Fruit fly (Drosophila melanogaster): ENCODE results near the gene ATPsynC.

The ATPsynC gene

DNA sequence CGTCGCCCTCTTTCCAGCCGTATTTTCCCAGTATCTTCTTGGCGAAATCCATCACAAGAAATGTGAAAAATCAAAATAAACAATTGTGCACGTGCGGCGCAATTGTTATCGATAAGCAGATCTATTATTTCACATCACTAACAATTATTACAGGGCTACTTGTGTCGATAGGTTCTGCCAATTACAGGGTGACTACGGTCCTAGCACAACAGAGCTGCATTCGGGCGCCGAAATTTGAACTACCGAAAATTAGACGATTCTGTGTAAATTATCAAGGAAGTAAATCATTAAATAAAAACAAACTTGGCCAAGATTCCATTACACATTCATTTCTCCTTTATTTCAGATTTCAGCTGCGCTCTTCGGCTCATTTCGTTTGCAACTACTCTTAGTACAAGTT lies 3.6 kb downstream of the ATPsynC start, which contains the start of gene CG15561:
Gene CG15561 (minus strand): TSS at position 113 of the 400 bp plus-strand sequence.
- peak; percentile 36 for TF ChIP-seq HLH106 (tag; optimal IDR thresholded peaks at IDR 0.05)
- TF ChIP-seq N (GFP tag; optimal IDR thresholded peaks at IDR 0.05): no peak
- TF ChIP-seq Rel (GFP tag; optimal IDR thresholded peaks at IDR 0.05): no peak
- peak; percentile 45 for TF ChIP-seq Rel (tag; optimal IDR thresholded peaks at IDR 0.05)
- TF ChIP-seq Myc (optimal IDR thresholded peaks at IDR 0.05): peak; percentile 27
- no peak for TF ChIP-seq CG9705 (GFP tag; optimal IDR thresholded peaks at IDR 0.05)
- peak; percentile 80 for TF ChIP-seq Hr83 (GFP tag; optimal IDR thresholded peaks at IDR 0.05; ENCODE audit: poor library complexity, severe bottlenecking)

dm6 chr3R:31213227-31213626 lies 6.2 kb downstream of the ATPsynC start, which contains the start of the genes Zwilch and CG1542:
Zwilch (minus strand) TSS chr3R:31213376.
CG1542 (plus strand) TSS chr3R:31213458.
- TF ChIP-seq dsf (GFP tag; optimal IDR thresholded peaks at IDR 0.05; ENCODE audit: borderline replicate concordance) (no peak), Myc (optimal IDR thresholded peaks at IDR 0.05) (peak; percentile 59)

DNA sequence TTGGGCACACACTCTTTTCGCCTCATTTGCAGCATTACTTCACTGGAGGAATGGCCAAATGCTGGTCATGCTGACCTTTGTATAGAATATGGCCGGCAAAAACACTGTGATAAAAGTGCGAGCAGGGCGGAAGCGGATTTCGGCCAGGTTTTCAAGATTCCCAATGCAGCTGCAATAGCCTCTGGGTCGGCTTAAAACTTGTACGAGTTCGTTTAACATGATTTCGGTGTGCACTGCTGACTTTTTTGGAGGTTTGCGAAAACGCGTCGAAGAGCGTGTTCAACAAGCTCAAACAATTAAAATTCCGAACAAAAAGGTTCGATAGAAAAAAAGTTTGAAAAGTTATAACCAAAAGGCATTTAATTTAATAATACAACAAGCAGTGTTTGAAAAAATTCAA lies 8.8 kb downstream of the ATPsynC start, which contains the start of gene chp:
Gene chp (minus strand): TSS at position 101 of the 400 bp plus-strand sequence.
- no peak for TF ChIP-seq sage (GFP tag; optimal IDR thresholded peaks at IDR 0.05)
- TF ChIP-seq Mio (GFP tag; optimal IDR thresholded peaks at IDR 0.05): no peak
- TF ChIP-seq Dif (GFP tag; optimal IDR thresholded peaks at IDR 0.05; ENCODE audit: partially characterized antibody): no peak
- TF ChIP-seq CG32264 (GFP tag; optimal IDR thresholded peaks at IDR 0.05): no peak
- no peak for TF ChIP-seq dmrt93B (GFP tag; optimal IDR thresholded peaks at IDR 0.05)
- TF ChIP-seq Dfd (GFP tag; optimal IDR thresholded peaks at IDR 0.05): no peak
- no peak for TF ChIP-seq brk (GFP tag; optimal IDR thresholded peaks at IDR 0.05)
- no peak for TF ChIP-seq psq (GFP tag; optimal IDR thresholded peaks at IDR 0.05)
- TF ChIP-seq Hr78 (GFP tag; optimal IDR thresholded peaks at IDR 0.05): no peak
- TF ChIP-seq Hr83 (GFP tag; optimal IDR thresholded peaks at IDR 0.05; ENCODE audit: poor library complexity, severe bottlenecking): no peak
- TF ChIP-seq h (GFP tag; optimal IDR thresholded peaks at IDR 0.05): no peak
- no peak for TF ChIP-seq woc (GFP tag; optimal IDR thresholded peaks at IDR 0.05)
- no peak for TF ChIP-seq rgr (GFP tag; optimal IDR thresholded peaks at IDR 0.05)
- no peak for TF ChIP-seq lola (GFP tag; optimal IDR thresholded peaks at IDR 0.05)
- no peak for TF ChIP-seq jim (GFP tag; optimal IDR thresholded peaks at IDR 0.05)
- no peak for TF ChIP-seq dl (GFP tag; optimal IDR thresholded peaks at IDR 0.05; ENCODE audit: insufficient read depth in 1 of 2, partially characterized antibody in 2 of 2)

DNA sequence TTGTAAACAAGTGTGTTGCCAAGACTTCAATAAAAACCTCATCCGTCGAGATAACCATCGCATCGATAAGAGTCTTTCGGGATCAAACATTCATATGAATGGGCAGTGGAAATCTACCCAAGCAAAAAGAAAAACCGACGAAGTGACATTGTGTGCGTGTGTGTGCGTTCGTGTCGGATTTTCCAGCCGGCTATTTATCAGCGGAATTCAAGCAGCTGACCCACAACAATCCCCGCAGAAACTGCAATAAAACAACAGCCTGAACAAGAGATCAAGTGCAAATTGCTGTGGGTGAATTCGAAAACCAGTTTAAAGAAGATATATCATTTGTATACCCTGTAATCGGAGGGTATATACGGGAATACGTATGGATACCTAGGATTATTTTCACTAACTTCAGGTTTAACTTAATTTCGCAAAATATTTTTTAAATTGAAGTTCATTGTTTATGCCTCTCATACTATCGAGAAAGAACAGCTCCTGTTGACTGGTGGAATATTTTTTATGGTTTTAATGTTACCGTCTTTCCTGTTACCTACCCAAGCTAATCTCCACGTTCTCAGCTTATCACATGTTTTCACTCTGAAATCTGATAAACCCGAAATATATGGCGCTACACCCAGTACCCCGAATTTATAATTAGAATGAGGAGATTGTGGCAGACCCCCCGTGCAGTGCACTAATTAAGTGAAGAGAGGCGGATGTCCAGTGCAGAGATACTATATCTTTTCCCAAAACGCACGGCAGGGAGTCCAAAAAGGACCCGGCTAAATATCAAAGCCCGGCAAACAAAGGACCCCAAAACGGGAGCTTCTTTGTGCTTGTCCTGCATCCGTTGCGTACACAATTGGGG lies 22.1 kb downstream of the ATPsynC start:
- no peak for TF ChIP-seq Myc (optimal IDR thresholded peaks at IDR 0.05)
- no peak for TF ChIP-seq Hnf4 (GFP tag; optimal IDR thresholded peaks at IDR 0.05)
- no peak for TF ChIP-seq br (GFP tag; optimal IDR thresholded peaks at IDR 0.05)
- TF ChIP-seq Dif (GFP tag; optimal IDR thresholded peaks at IDR 0.05; ENCODE audit: partially characterized antibody): no peak
- no peak for TF ChIP-seq dmrt93B (GFP tag; optimal IDR thresholded peaks at IDR 0.05)
- TF ChIP-seq fru (GFP tag; optimal IDR thresholded peaks at IDR 0.05): peak; percentile 17
- no peak for TF ChIP-seq CG9705 (GFP tag; optimal IDR thresholded peaks at IDR 0.05)
- no peak for TF ChIP-seq CG32264 (GFP tag; optimal IDR thresholded peaks at IDR 0.05)
- TF ChIP-seq tai (GFP tag; optimal IDR thresholded peaks at IDR 0.05): no peak
- peak; percentile 56 for TF ChIP-seq h (GFP tag; optimal IDR thresholded peaks at IDR 0.05)
- no peak for TF ChIP-seq Abd-B (GFP tag; optimal IDR thresholded peaks at IDR 0.05)
- TF ChIP-seq CrebA (GFP tag; optimal IDR thresholded peaks at IDR 0.05; ENCODE audit: borderline replicate concordance): no peak
- TF ChIP-seq psq (GFP tag; optimal IDR thresholded peaks at IDR 0.05): no peak
- no peak for TF ChIP-seq brk (GFP tag; optimal IDR thresholded peaks at IDR 0.05)
- no peak for TF ChIP-seq Hr83 (GFP tag; optimal IDR thresholded peaks at IDR 0.05; ENCODE audit: poor library complexity, severe bottlenecking)
- no peak for TF ChIP-seq dsf (GFP tag; optimal IDR thresholded peaks at IDR 0.05; ENCODE audit: borderline replicate concordance)
- no peak for TF ChIP-seq Sp1 (GFP tag; optimal IDR thresholded peaks at IDR 0.05)
- TF ChIP-seq sv (GFP tag; optimal IDR thresholded peaks at IDR 0.05): no peak
- peak; percentile 39 for TF ChIP-seq HLH106 (tag; optimal IDR thresholded peaks at IDR 0.05)
- no peak for TF ChIP-seq jim (GFP tag; optimal IDR thresholded peaks at IDR 0.05)
- TF ChIP-seq foxo (GFP tag; optimal IDR thresholded peaks at IDR 0.05): peak in 1 of 2 experiments; percentile 41
- TF ChIP-seq Jra (GFP tag; optimal IDR thresholded peaks at IDR 0.05): no peak
- no peak for TF ChIP-seq pan (optimal IDR thresholded peaks at IDR 0.05)
- TF ChIP-seq woc (GFP tag; optimal IDR thresholded peaks at IDR 0.05): peak; percentile 27
- no peak for TF ChIP-seq N (GFP tag; optimal IDR thresholded peaks at IDR 0.05)
- peak; percentile 26 for TF ChIP-seq rgr (GFP tag; optimal IDR thresholded peaks at IDR 0.05)
- peak; percentile 28 for TF ChIP-seq OdsH (GFP tag; optimal IDR thresholded peaks at IDR 0.05)
- TF ChIP-seq sage (GFP tag; optimal IDR thresholded peaks at IDR 0.05): no peak
- TF ChIP-seq dl (GFP tag; optimal IDR thresholded peaks at IDR 0.05; ENCODE audit: insufficient read depth in 1 of 2, partially characterized antibody in 2 of 2): no peak
- no peak for TF ChIP-seq ey (GFP tag; optimal IDR thresholded peaks at IDR 0.05)
- no peak for TF ChIP-seq Mio (GFP tag; optimal IDR thresholded peaks at IDR 0.05)
- no peak for TF ChIP-seq Rel (GFP tag; optimal IDR thresholded peaks at IDR 0.05)
- no peak for TF ChIP-seq Rel (tag; optimal IDR thresholded peaks at IDR 0.05)
- no peak for TF ChIP-seq Dfd (GFP tag; optimal IDR thresholded peaks at IDR 0.05)

Measured in whole organism, wandering third instar larva.